Worm (Caenorhabditis elegans): ENCODE data around the gene F15H10.7.
"Not testable (repeated sequence)": the region's sequence is repeated elsewhere in the genome, so short reads cannot be mapped to it uniquely, and the experiment has no call there.

DNA sequence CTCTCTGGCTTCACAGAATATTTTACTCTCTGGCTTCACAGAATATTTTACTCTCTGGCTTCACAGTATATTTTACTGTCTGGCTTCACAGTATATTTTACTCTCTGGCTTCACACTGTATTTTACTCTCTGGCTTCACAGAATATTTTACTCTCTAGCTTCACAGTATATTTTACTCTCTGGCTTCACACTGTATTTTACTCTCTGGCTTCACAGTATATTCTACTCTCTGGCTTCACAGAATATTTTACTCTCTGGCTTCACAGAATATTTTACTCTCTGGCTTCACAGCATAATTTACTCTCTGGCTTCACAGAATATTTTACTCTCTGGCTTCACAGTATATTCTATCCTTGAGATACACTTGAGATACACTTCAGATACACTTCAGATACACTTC is 44.1 kb upstream of the F15H10.7 start:
- TF ChIP-seq hmg-1.1 (GFP tag; IDR thresholded peaks at IDR 0.05); hlh-30 (tag; optimal IDR thresholded peaks at IDR 0.05; ENCODE audit: insufficient read depth); ceh-28 (tag; optimal IDR thresholded peaks at IDR 0.05): not testable (repeated sequence)

Measured in whole organism, L4 larva.